Fruit fly (Drosophila melanogaster): ENCODE data around the gene nullo.

DNA sequence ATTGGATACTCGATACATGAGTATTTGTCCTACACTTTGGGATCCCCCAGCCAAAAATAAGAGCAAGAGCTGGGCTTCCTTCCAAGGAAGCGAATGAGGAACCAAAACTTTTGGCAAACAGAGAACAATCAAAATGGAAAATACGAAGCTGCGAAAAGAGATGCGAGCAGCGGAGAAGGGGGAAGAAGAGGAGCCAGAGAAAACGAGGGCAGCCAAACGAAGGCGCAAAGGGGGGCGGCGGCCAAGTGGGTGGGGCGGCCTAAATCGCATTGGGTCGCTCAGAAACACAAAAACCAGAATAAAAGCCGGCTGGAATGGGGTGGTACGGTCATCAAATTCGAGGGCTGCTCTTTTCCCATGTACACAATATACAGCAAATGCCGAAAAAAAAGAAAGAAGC is 44.9 kb downstream of the nullo start:
- TF ChIP-seq eg (GFP tag; IDR thresholded peaks at IDR 0.05) (no peak), CG6276 (GFP tag; optimal IDR thresholded peaks at IDR 0.05) (no peak), Gug (GFP tag; IDR thresholded peaks at IDR 0.05) (no peak), CG34406 (GFP tag; optimal IDR thresholded peaks at IDR 0.05) (no peak), CG7368 (GFP tag; optimal IDR thresholded peaks at IDR 0.05) (no peak), lz (GFP tag; optimal IDR thresholded peaks at IDR 0.05) (no peak), acj6 (GFP tag; optimal IDR thresholded peaks at IDR 0.05) (no peak), Sox14 (GFP tag; optimal IDR thresholded peaks at IDR 0.05) (no peak), Hr38 (GFP tag; optimal IDR thresholded peaks at IDR 0.05) (no peak), CG6854 (GFP tag; optimal IDR thresholded peaks at IDR 0.05) (no peak), CG31627 (GFP tag; optimal IDR thresholded peaks at IDR 0.05) (no peak), CG1621 (tag; optimal IDR thresholded peaks at IDR 0.05) (no peak)
